Fruit fly (Drosophila melanogaster) whole organism, prepupa: Measurements from ENCODE around the gene Adgf-D.

Experiments
- CG10631 ChIP-seq: fragments of 200-800 bp; sonication (Bioruptor generic); optimal IDR thresholded peaks from 2 replicates; lab custom pipeline; 2016; ENCODE audit warnings: missing biosample characterization, missing genetic modification characterization
- CG34406 ChIP-seq: fragments of 200-800 bp; sonication (Bioruptor generic); optimal IDR thresholded peaks from 3 replicates; lab custom pipeline; 2016; ENCODE audit warnings: missing biosample characterization, missing genetic modification characterization
- Eip78C ChIP-seq: fragments of 200-800 bp; sonication (Bioruptor generic); peaks from one replicate; lab custom pipeline; 2016; ENCODE audit warnings: missing biosample characterization, missing genetic modification characterization
- Ets21C ChIP-seq: fragments of 200-800 bp; sonication (Bioruptor generic); optimal IDR thresholded peaks from 3 replicates; lab custom pipeline; 2016; ENCODE audit warnings: missing biosample characterization, missing genetic modification characterization
- Ets96B ChIP-seq: fragments of 200-800 bp; optimal IDR thresholded peaks from 2 replicates; lab custom pipeline; 2019; ENCODE audit warnings: missing biosample characterization, mild to moderate bottlenecking, missing genetic modification characterization, moderate library complexity
- Sox14 ChIP-seq: fragments of 200-800 bp; sonication (Bioruptor generic); optimal IDR thresholded peaks from 3 replicates; lab custom pipeline; 2016; ENCODE audit warnings: missing biosample characterization, missing genetic modification characterization
- cyc ChIP-seq: fragments of 200-800 bp; sonication (Bioruptor generic); optimal IDR thresholded peaks from 3 replicates; lab custom pipeline; 2016; ENCODE audit warnings: missing biosample characterization, missing genetic modification characterization
- esn ChIP-seq: fragments of 200-800 bp; sonication (Bioruptor generic); optimal IDR thresholded peaks from 2 replicates; lab custom pipeline; 2016; ENCODE audit warnings: missing biosample characterization, mild to moderate bottlenecking, missing genetic modification characterization, moderate library complexity

DNA sequence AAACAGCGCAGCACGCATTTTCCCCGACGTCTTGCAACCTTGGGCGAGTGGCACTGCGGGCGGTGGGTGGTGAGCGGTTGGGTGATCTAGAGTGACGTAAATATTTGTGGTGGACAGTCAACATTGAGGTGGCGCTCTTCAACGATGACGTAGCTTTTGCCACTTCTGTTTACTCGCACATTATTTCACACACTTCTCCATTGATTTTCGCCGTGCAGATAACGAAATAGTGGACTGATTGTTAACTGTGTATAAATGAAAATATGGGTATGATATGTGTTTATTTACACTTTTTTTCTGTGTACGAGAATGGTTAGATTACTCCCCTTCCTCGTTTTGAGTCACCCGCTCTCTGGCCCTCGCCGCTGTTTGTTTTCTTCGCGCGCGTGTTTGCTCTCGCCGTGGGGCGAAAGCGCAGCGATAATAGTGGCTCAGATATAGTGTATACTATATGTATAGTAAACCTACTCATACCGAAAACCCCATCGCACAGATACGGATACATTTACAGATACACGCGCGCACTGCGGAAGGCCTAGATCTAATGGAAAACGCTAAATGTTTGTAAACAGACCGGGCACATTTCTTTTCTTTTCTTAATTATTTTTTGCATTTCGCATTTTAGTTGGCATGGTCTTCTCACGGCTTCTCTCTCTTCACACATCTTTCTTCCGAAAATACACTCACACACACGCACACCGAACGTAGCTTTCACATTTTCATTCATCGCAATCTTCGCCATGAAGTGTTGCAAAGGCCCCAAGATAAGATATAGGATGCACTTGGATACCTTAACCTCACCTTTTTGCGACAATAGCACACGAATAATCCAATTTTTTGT lies 18.6 kb downstream of the Adgf-D start, which contains the start of gene omd:
- peak; percentile 78 for TF ChIP-seq Eip78C
- TF ChIP-seq CG10631 (GFP tag; lab: Kevin White, UChicago): no peak
- TF ChIP-seq esn (GFP tag; lab: Kevin White, UChicago): no peak
- TF ChIP-seq Ets96B (tag; lab: Kevin White, UChicago): no peak
- no peak for TF ChIP-seq cyc
- no peak for TF ChIP-seq Sox14 (GFP tag; lab: Kevin White, UChicago)
- peak; percentile 20 for TF ChIP-seq CG34406
- no peak for TF ChIP-seq Ets21C
